Worm (Caenorhabditis elegans) whole organism, L4 larva: Measurements from ENCODE around the gene cpf-1.

Experiments used
- ama-1 ChIP-seq: fragments of 150-350 bp; optimal IDR thresholded peaks from 2 replicates; lab custom pipeline; 2014; ENCODE audit warnings: inconsistent platforms, mixed read lengths
- ceh-28 ChIP-seq: fragments of 150-350 bp; optimal IDR thresholded peaks from 2 replicates; lab custom pipeline; 2014; ENCODE audit warnings: missing biosample characterization, missing genetic modification reagents, missing genetic modification characterization
- ceh-82 ChIP-seq: sonication (generic microtip); optimal IDR thresholded peaks from 2 replicates; lab custom pipeline; 2017; ENCODE audit warnings: missing biosample characterization, missing genetic modification characterization
- dpl-1 ChIP-seq: fragments of 150-350 bp; optimal IDR thresholded peaks from 2 replicates; lab custom pipeline; 2014; ENCODE audit warnings: missing biosample characterization, missing genetic modification reagents, missing genetic modification characterization
- egl-27 ChIP-seq: sonication (generic microtip); optimal IDR thresholded peaks from 3 replicates; lab custom pipeline; 2017; ENCODE audit warnings: missing biosample characterization, missing genetic modification reagents, missing genetic modification characterization
- jun-1 ChIP-seq: fragments of 150-350 bp; optimal IDR thresholded peaks from 2 replicates; lab custom pipeline; 2014; ENCODE audit warnings: missing biosample characterization, missing genetic modification reagents, missing genetic modification characterization
- nhr-11 ChIP-seq: fragments of 150-350 bp; optimal IDR thresholded peaks from 2 replicates; lab custom pipeline; 2014; ENCODE audit warnings: missing biosample characterization, missing genetic modification characterization
- nhr-25 ChIP-seq: sonication (generic microtip); optimal IDR thresholded peaks from 2 replicates; lab custom pipeline; 2017; ENCODE audit warnings: missing genetic modification characterization, mild to moderate bottlenecking, missing compliant biosample characterization, antibody characterized with exemption, moderate library complexity, borderline replicate concordance; ENCODE audit not compliant: insufficient read depth
- nhr-28 ChIP-seq: fragments of 150-350 bp; optimal IDR thresholded peaks from 2 replicates; lab custom pipeline; 2014; ENCODE audit warnings: missing biosample characterization, missing genetic modification characterization
- nhr-42 ChIP-seq: fragments of 200-800 bp; sonication (Bioruptor generic); IDR thresholded peaks from 2 replicates; pipeline ENCODE4 v1.3.6; 2022; ENCODE audit warnings: missing genetic modification characterization, missing compliant biosample characterization
- nhr-76 ChIP-seq: fragments of 150-350 bp; optimal IDR thresholded peaks from 2 replicates; lab custom pipeline; 2014; ENCODE audit warnings: missing biosample characterization, missing genetic modification characterization
- pqm-1 ChIP-seq: sonication (generic microtip); optimal IDR thresholded peaks from 2 replicates; lab custom pipeline; 2017; ENCODE audit warnings: missing biosample characterization, missing genetic modification characterization

ce11 chrII:8650644-8651159 is 48.5 kb upstream of the cpf-1 start, which contains the start of gene pyr-1:
- no peak for TF ChIP-seq nhr-76 (tag; lab: Kevin White, UChicago)
- TF ChIP-seq nhr-11 (tag; lab: Kevin White, UChicago) = no peak
- no peak for TF ChIP-seq jun-1
- no peak for TF ChIP-seq ceh-82
- TF ChIP-seq nhr-25 (tag; lab: Kevin White, UChicago) = no peak
- no peak for TF ChIP-seq ceh-28
- no peak for TF ChIP-seq egl-27 (tag; lab: Kevin White, UChicago)
- TF ChIP-seq nhr-28 (tag; lab: Kevin White, UChicago) = peak; percentile 81
- TF ChIP-seq pqm-1 (tag; lab: Kevin White, UChicago) = no peak
- no peak for TF ChIP-seq dpl-1 (GFP tag; lab: Kevin White, UChicago)
- TF ChIP-seq ama-1 (lab: Kevin White, UChicago) = no peak
- no peak for TF ChIP-seq nhr-42 (GFP tag; lab: Robert Waterston, UW)
